Worm (Caenorhabditis elegans): ENCODE results near the gene clc-19.

DNA sequence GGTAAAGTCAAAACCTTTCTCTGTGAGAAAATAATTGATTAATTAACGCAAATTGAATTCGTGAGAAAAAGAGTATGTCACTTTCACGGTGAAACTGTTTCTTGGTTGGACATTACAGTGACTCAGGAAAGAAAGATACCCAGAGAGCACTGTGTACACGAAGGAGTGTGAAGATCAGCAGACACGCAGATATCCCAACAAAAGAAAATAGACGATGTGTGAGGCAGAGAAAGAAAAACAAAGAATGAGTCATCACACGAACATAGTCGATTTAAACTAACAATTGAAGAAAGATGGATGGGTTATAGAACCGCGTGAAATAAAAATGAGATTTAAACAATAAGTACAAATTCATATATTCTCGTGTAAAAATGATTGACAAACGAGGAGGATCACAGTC, 34.6 kb upstream of the clc-19 start:
- TF ChIP-seq him-1 (tag; optimal IDR thresholded peaks at IDR 0.05) (no peak), W03F9.2 (tag; optimal IDR thresholded peaks at IDR 0.05) (no peak), dao-5 (tag; optimal IDR thresholded peaks at IDR 0.05) (no peak)
